Worm (Caenorhabditis elegans) whole organism, L3 larva: Measurements from ENCODE around the gene cpt-6.

Source experiments
- ZK546.5 ChIP-seq: sonication (generic microtip); optimal IDR thresholded peaks from 2 replicates; lab custom pipeline; 2017; ENCODE audit warnings: missing biosample characterization, missing genetic modification characterization
- elt-3 ChIP-seq, 3 experiments: fragments of 150-350 bp in 1 of 3; sonication (generic microtip) in 2 of 3; optimal IDR thresholded peaks; 2 replicates in 2 of 3; 4 replicates in 1 of 3; lab custom pipeline; 2014 to 2017; ENCODE audit warnings: missing biosample characterization in 3 of 3, missing genetic modification characterization in 3 of 3
- jun-1 ChIP-seq: fragments of 150-350 bp; optimal IDR thresholded peaks from 2 replicates; lab custom pipeline; 2014; ENCODE audit warnings: missing biosample characterization, missing genetic modification reagents, missing genetic modification characterization
- mdl-1 ChIP-seq: fragments of 150-350 bp; optimal IDR thresholded peaks from 2 replicates; lab custom pipeline; 2014; ENCODE audit warnings: missing biosample characterization, missing genetic modification characterization
- nhr-11 ChIP-seq: fragments of 150-350 bp; optimal IDR thresholded peaks from 2 replicates; lab custom pipeline; 2014; ENCODE audit warnings: missing biosample characterization, missing genetic modification characterization
- nhr-237 ChIP-seq: fragments of 150-350 bp; optimal IDR thresholded peaks from 2 replicates; lab custom pipeline; 2014; ENCODE audit warnings: missing biosample characterization, missing genetic modification characterization
- skn-1 ChIP-seq: fragments of 150-350 bp; optimal IDR thresholded peaks from 2 replicates; lab custom pipeline; 2014; ENCODE audit warnings: missing biosample characterization, missing genetic modification characterization
- unc-62 ChIP-seq: fragments of 150-350 bp; sonication (generic microtip); optimal IDR thresholded peaks from 4 replicates; lab custom pipeline; 2014; ENCODE audit warnings: missing biosample characterization, missing genetic modification reagents, missing genetic modification characterization
- ztf-11 ChIP-seq: fragments of 150-350 bp; optimal IDR thresholded peaks from 2 replicates; lab custom pipeline; 2014; ENCODE audit warnings: missing biosample characterization, missing genetic modification characterization

- TF ChIP-seq mdl-1 (tag; lab: Kevin White, UChicago) (no peak), unc-62 (GFP tag; lab: Kevin White, UChicago) (no peak), ztf-11 (tag; lab: Kevin White, UChicago) (no peak), jun-1 (no peak), nhr-237 (no peak), skn-1 (tag; lab: Kevin White, UChicago) (no peak), elt-3 (tag; optimal IDR thresholded peaks at IDR 0.05; lab: Kevin White, UChicago) (no peak), ZK546.5 (tag; lab: Kevin White, UChicago) (no peak), nhr-11 (no peak)
Measured at ce11 chrV:6520385-6521080, 26.8 kb upstream of the cpt-6 start, which contains the start of the genes F46E10.2 and F46E10.18.
